Fruit fly (Drosophila melanogaster) whole organism, embryonic: ENCODE measurements around the gene CG2712.

ENCODE experiments used
- CG12299 ChIP-seq: fragments of 200-800 bp; sonication (Bioruptor generic); optimal IDR thresholded peaks from 2 replicates; lab custom pipeline; 2018; ENCODE audit warnings: missing biosample characterization, mild to moderate bottlenecking, missing genetic modification characterization
- CG14667 ChIP-seq: fragments of 200-800 bp; sonication (Bioruptor generic); IDR thresholded peaks from 2 replicates; pipeline ENCODE4 v1.3.6; 2022; ENCODE audit warnings: missing biosample characterization, missing genetic modification characterization
- CG14710 ChIP-seq: fragments of 200-800 bp; sonication (Bioruptor generic); optimal IDR thresholded peaks from 3 replicates; lab custom pipeline; 2019; ENCODE audit warnings: missing biosample characterization, mild to moderate bottlenecking, missing genetic modification characterization, moderate library complexity
- CG16779 ChIP-seq: fragments of 200-800 bp; sonication (Bioruptor generic); IDR thresholded peaks from 2 replicates; pipeline ENCODE4 v1.3.6; 2022; ENCODE audit warnings: missing biosample characterization, missing genetic modification characterization
- CG17385 ChIP-seq: fragments of 200-800 bp; sonication (Bioruptor generic); optimal IDR thresholded peaks from 3 replicates; lab custom pipeline; 2018; ENCODE audit warnings: missing biosample characterization, mild to moderate bottlenecking, missing genetic modification characterization
- CG17612 ChIP-seq: fragments of 200-800 bp; sonication (Bioruptor generic); IDR thresholded peaks from 2 replicates; pipeline ENCODE4 v1.3.6; 2022; ENCODE audit warnings: missing biosample characterization, missing genetic modification characterization
- CG18764 ChIP-seq: fragments of 200-800 bp; sonication (Bioruptor generic); optimal IDR thresholded peaks from 3 replicates; lab custom pipeline; 2016; ENCODE audit warnings: missing biosample characterization, missing genetic modification characterization
- CG2116 ChIP-seq: fragments of 200-800 bp; sonication (Bioruptor generic); optimal IDR thresholded peaks from 3 replicates; lab custom pipeline; 2018; ENCODE audit warnings: missing biosample characterization, mild to moderate bottlenecking, missing genetic modification characterization
- CG2199 ChIP-seq: fragments of 200-800 bp; sonication (Bioruptor generic); IDR thresholded peaks from 3 replicates; pipeline ENCODE4 v1.3.6; 2022; ENCODE audit warnings: missing biosample characterization, missing genetic modification characterization
- CG31441 ChIP-seq: fragments of 200-800 bp; sonication (Bioruptor generic); IDR thresholded peaks from 2 replicates; pipeline ENCODE4 v1.3.6; 2022; ENCODE audit warnings: missing biosample characterization, missing genetic modification characterization
- CG3838 ChIP-seq: fragments of 200-800 bp; sonication (Bioruptor generic); optimal IDR thresholded peaks from 3 replicates; lab custom pipeline; 2016; ENCODE audit warnings: missing biosample characterization, missing genetic modification characterization
- CG4424 ChIP-seq: fragments of 200-800 bp; sonication (Bioruptor generic); optimal IDR thresholded peaks from 3 replicates; lab custom pipeline; 2016; ENCODE audit warnings: missing biosample characterization, missing genetic modification characterization
- CG7745 ChIP-seq: fragments of 200-800 bp; sonication (Bioruptor generic); optimal IDR thresholded peaks from 2 replicates; lab custom pipeline; 2018; ENCODE audit warnings: missing biosample characterization, mild to moderate bottlenecking, missing genetic modification characterization, moderate library complexity
- CG8290 ChIP-seq, 3 experiments: fragments of 200-800 bp; sonication (Bioruptor generic); optimal IDR thresholded peaks; 2 replicates each; lab custom pipeline; 2016 to 2019; ENCODE audit warnings: missing biosample characterization in 3 of 3, missing genetic modification characterization in 3 of 3, mild to moderate bottlenecking in 2 of 3, moderate library complexity in 1 of 3
- CG9437 ChIP-seq: fragments of 200-800 bp; sonication (Bioruptor generic); optimal IDR thresholded peaks from 2 replicates; lab custom pipeline; 2018; ENCODE audit warnings: missing biosample characterization, mild to moderate bottlenecking, missing genetic modification characterization
- CG9727 ChIP-seq: fragments of 200-800 bp; sonication (Bioruptor generic); optimal IDR thresholded peaks from 3 replicates; lab custom pipeline; 2017; ENCODE audit warnings: missing biosample characterization, mild to moderate bottlenecking, missing genetic modification characterization
- CG9797 ChIP-seq: fragments of 200-800 bp; sonication (Bioruptor generic); optimal IDR thresholded peaks from 3 replicates; lab custom pipeline; 2018; ENCODE audit warnings: missing biosample characterization, mild to moderate bottlenecking, missing genetic modification characterization
- CkIIα-i1 ChIP-seq: fragments of 200-800 bp; sonication (Bioruptor generic); IDR thresholded peaks from 2 replicates; pipeline ENCODE4 v1.3.6; 2022; ENCODE audit warnings: missing biosample characterization, missing genetic modification characterization
- Dek ChIP-seq: fragments of 200-800 bp; sonication (Bioruptor generic); optimal IDR thresholded peaks from 3 replicates; lab custom pipeline; 2019; ENCODE audit warnings: missing biosample characterization, mild to moderate bottlenecking, missing genetic modification characterization, moderate library complexity
- Fer2 ChIP-seq: fragments of 200-800 bp; sonication (Bioruptor generic); optimal IDR thresholded peaks from 2 replicates; lab custom pipeline; 2018; ENCODE audit warnings: missing biosample characterization, mild to moderate bottlenecking, missing genetic modification characterization, moderate library complexity
- HLH3B ChIP-seq: fragments of 200-800 bp; sonication (Bioruptor generic); IDR thresholded peaks from 2 replicates; pipeline ENCODE4 v1.3.6; 2022; ENCODE audit warnings: missing biosample characterization, missing genetic modification characterization
- HmgZ ChIP-seq: fragments of 200-800 bp; sonication (Bioruptor generic); optimal IDR thresholded peaks from 2 replicates; lab custom pipeline; 2018; ENCODE audit warnings: missing biosample characterization, mild to moderate bottlenecking, missing genetic modification characterization
- Hsf ChIP-seq: fragments of 200-800 bp; sonication (Bioruptor generic); optimal IDR thresholded peaks from 3 replicates; lab custom pipeline; 2016; ENCODE audit warnings: missing biosample characterization, missing genetic modification characterization
- Lpt ChIP-seq: fragments of >200 bp; optimal IDR thresholded peaks from 2 replicates; lab custom pipeline; 2018; ENCODE audit warnings: missing biosample characterization, missing genetic modification characterization
- NC2β ChIP-seq: fragments of 200-800 bp; sonication (Bioruptor generic); optimal IDR thresholded peaks from 2 replicates; lab custom pipeline; 2016; ENCODE audit warnings: missing biosample characterization, missing genetic modification characterization
- Ptx1 ChIP-seq: fragments of 200-800 bp; sonication (Bioruptor generic); IDR thresholded peaks from 2 replicates; pipeline ENCODE4 v1.3.6; 2022; ENCODE audit warnings: missing biosample characterization, missing genetic modification characterization
- Six4 ChIP-seq: fragments of 200-800 bp; sonication (Bioruptor generic); optimal IDR thresholded peaks from 2 replicates; lab custom pipeline; 2016; ENCODE audit warnings: missing biosample characterization, missing genetic modification characterization
- Sry-δ ChIP-seq: fragments of 200-800 bp; sonication (Bioruptor generic); optimal IDR thresholded peaks from 2 replicates; lab custom pipeline; 2016; ENCODE audit warnings: missing biosample characterization, missing genetic modification characterization
- abd-A ChIP-seq: fragments of 200-800 bp; sonication (Bioruptor generic); optimal IDR thresholded peaks from 3 replicates; lab custom pipeline; 2019; ENCODE audit warnings: missing biosample characterization, mild to moderate bottlenecking, missing genetic modification characterization, moderate library complexity
- crp ChIP-seq, 2 experiments: fragments of 200-800 bp; sonication (Bioruptor generic); optimal IDR thresholded peaks; 2 replicates in 1 of 2; 3 replicates in 1 of 2; lab custom pipeline; 2017; ENCODE audit warnings: missing biosample characterization in 2 of 2, missing genetic modification characterization in 2 of 2, mild to moderate bottlenecking in 1 of 2, moderate library complexity in 1 of 2
- dpn ChIP-seq, 2 experiments: fragments of 200-800 bp; sonication (Bioruptor generic); optimal IDR thresholded peaks; 3 replicates each; lab custom pipeline; 2016; ENCODE audit warnings: missing biosample characterization in 2 of 2, missing genetic modification characterization in 2 of 2
- esg ChIP-seq: fragments of 200-800 bp; sonication (Bioruptor generic); conservative IDR thresholded peaks from 2 replicates; pipeline ENCODE4 v1.3.6; 2022; ENCODE audit warnings: missing biosample characterization, missing genetic modification characterization
- eyg ChIP-seq: fragments of 200-800 bp; sonication (Bioruptor generic); optimal IDR thresholded peaks from 3 replicates; lab custom pipeline; 2016; ENCODE audit warnings: missing biosample characterization, missing genetic modification characterization
- fd102C ChIP-seq: fragments of 200-800 bp; sonication (Bioruptor generic); optimal IDR thresholded peaks from 2 replicates; lab custom pipeline; 2018; ENCODE audit warnings: missing biosample characterization, mild to moderate bottlenecking, missing genetic modification characterization, moderate library complexity
- grn ChIP-seq: fragments of 200-800 bp; sonication (Bioruptor generic); optimal IDR thresholded peaks from 3 replicates; lab custom pipeline; 2017; ENCODE audit warnings: missing biosample characterization, missing genetic modification characterization
- hth ChIP-seq: fragments of >200 bp; optimal IDR thresholded peaks from 2 replicates; lab custom pipeline; 2017; ENCODE audit warnings: inconsistent platforms
- kah ChIP-seq: fragments of 200-800 bp; sonication (Bioruptor generic); optimal IDR thresholded peaks from 2 replicates; lab custom pipeline; 2018; ENCODE audit warnings: missing biosample characterization, mild to moderate bottlenecking, missing genetic modification characterization
- ken ChIP-seq: fragments of 200-800 bp; sonication (Bioruptor generic); IDR thresholded peaks from 3 replicates; pipeline ENCODE4 v1.3.6; 2022; ENCODE audit warnings: missing biosample characterization, missing genetic modification characterization
- lov ChIP-seq, 2 experiments: fragments of 200-800 bp in 1 of 2; fragments of >200 bp in 1 of 2; sonication (Bioruptor generic) in 1 of 2; IDR thresholded peaks in 1 of 2; optimal IDR thresholded peaks in 1 of 2; 2 replicates in 1 of 2; 3 replicates in 1 of 2; pipeline versions ENCODE4 v1.3.6 to Lab custom; 2017 to 2022; ENCODE audit warnings: missing biosample characterization in 1 of 2, missing genetic modification characterization in 1 of 2
- mirr ChIP-seq: fragments of 200-800 bp; sonication (Bioruptor generic); optimal IDR thresholded peaks from 3 replicates; lab custom pipeline; 2018; ENCODE audit warnings: missing biosample characterization, mild to moderate bottlenecking, missing genetic modification characterization
- mld ChIP-seq: fragments of 200-800 bp; sonication (Bioruptor generic); IDR thresholded peaks from 3 replicates; pipeline ENCODE4 v1.3.6; 2022; ENCODE audit warnings: missing biosample characterization, missing genetic modification characterization; ENCODE audit not compliant: partially characterized antibody
- otp ChIP-seq: fragments of 200-800 bp; sonication (Bioruptor generic); IDR thresholded peaks from 3 replicates; pipeline ENCODE4, ENCODE4 v1.3.6; 2022; ENCODE audit warnings: missing biosample characterization, missing genetic modification characterization
- phol ChIP-seq: fragments of 200-800 bp; sonication (Bioruptor generic); optimal IDR thresholded peaks from 3 replicates; lab custom pipeline; 2018; ENCODE audit warnings: missing biosample characterization, mild to moderate bottlenecking, missing genetic modification characterization, moderate library complexity
- ranshi ChIP-seq: fragments of 200-800 bp; sonication (Bioruptor generic); IDR thresholded peaks from 2 replicates; pipeline ENCODE4 v1.3.6; 2022; ENCODE audit warnings: missing biosample characterization, missing genetic modification characterization
- sc ChIP-seq, 3 experiments: fragments of >200 bp in 2 of 3; fragments of 200-800 bp in 1 of 3; sonication (Bioruptor generic) in 1 of 3; optimal IDR thresholded peaks; 2 replicates in 2 of 3; 3 replicates in 1 of 3; lab custom pipeline; 2017; ENCODE audit warnings: mild to moderate bottlenecking in 1 of 3, missing biosample characterization in 1 of 3, missing genetic modification characterization in 1 of 3, missing genetic modification reagents in 1 of 3
- sens ChIP-seq: fragments of 200-800 bp; sonication (Bioruptor generic); peaks from one replicate; lab custom pipeline; 2016; ENCODE audit warnings: missing biosample characterization, missing genetic modification characterization
- sim ChIP-seq: fragments of 200-800 bp; sonication (Bioruptor generic); IDR thresholded peaks from 2 replicates; pipeline ENCODE4 v1.3.6; 2022; ENCODE audit warnings: missing biosample characterization, missing genetic modification characterization
- so ChIP-seq: fragments of 200-800 bp; sonication (Bioruptor generic); IDR thresholded peaks from 3 replicates; pipeline ENCODE4 v1.3.6; 2022; ENCODE audit warnings: missing biosample characterization, missing genetic modification characterization
- ssp ChIP-seq: fragments of 200-800 bp; sonication (Bioruptor generic); IDR thresholded peaks from 2 replicates; pipeline ENCODE4 v1.3.6; 2022; ENCODE audit warnings: missing biosample characterization, missing genetic modification characterization
- tin ChIP-seq: fragments of 200-800 bp; sonication (Bioruptor generic); optimal IDR thresholded peaks from 3 replicates; lab custom pipeline; 2016; ENCODE audit warnings: missing biosample characterization, missing genetic modification characterization

Gene CG2712

dm6 chrX:2732127-2732526 lies at the start of gene CG2712, which contains the start of gene ttm50 (continued):
- TF ChIP-seq lov (optimal IDR thresholded peaks at IDR 0.05; lab: Kevin White, UChicago) (no peak), lov (GFP tag; IDR thresholded peaks at IDR 0.05; lab: Robert Waterston, UW) (no peak), eyg (no peak), NC2β (GFP tag; lab: Kevin White, UChicago) (no peak), CG17385 (GFP tag; lab: Kevin White, UChicago) (no peak), HmgZ (tag; lab: Kevin White, UChicago) (peak; percentile 68), mirr (peak; percentile 12), sim (GFP tag; lab: Robert Waterston, UW) (no peak), CG31441 (no peak), esg (GFP tag; lab: Robert Waterston, UW) (peak; percentile 25; the same call in 1 of the 2 replicates), crp (GFP tag; optimal IDR thresholded peaks at IDR 0.05; lab: Kevin White, UChicago) (peak; percentile 57 to 93), CG12299 (tag; lab: Kevin White, UChicago) (peak; percentile 7), tin (GFP tag; lab: Kevin White, UChicago) (peak; percentile 45), Fer2 (tag; lab: Kevin White, UChicago) (peak; percentile 27), mld (GFP tag; lab: Robert Waterston, UW) (no peak), CG2199 (GFP tag; lab: Robert Waterston, UW) (no peak), Hsf (GFP tag; lab: Kevin White, UChicago) (no peak), CG18764 (GFP tag; lab: Kevin White, UChicago) (no peak), fd102C (GFP tag; lab: Kevin White, UChicago) (no peak), dpn (GFP tag; optimal IDR thresholded peaks at IDR 0.05; lab: Kevin White, UChicago) (peak; percentile 21 to 52), Six4 (GFP tag; lab: Kevin White, UChicago) (peak; percentile 13), Ptx1 (GFP tag; lab: Robert Waterston, UW) (peak; percentile 71), CG3838 (GFP tag; lab: Kevin White, UChicago) (no peak), CG4424 (GFP tag; lab: Kevin White, UChicago) (peak; percentile 63), HLH3B (peak; percentile 15; the same call in 1 of the 2 replicates), phol (tag; lab: Kevin White, UChicago) (peak; percentile 75), CG16779 (no peak), CG9797 (GFP tag; lab: Kevin White, UChicago) (peak; percentile 88), sens (no peak), CG7745 (tag; lab: Kevin White, UChicago) (no peak), CG14710 (tag; lab: Kevin White, UChicago) (peak; percentile 81), CG14667 (peak; percentile 46), abd-A (tag; lab: Kevin White, UChicago) (no peak), hth (no peak), Sry-δ (GFP tag; lab: Kevin White, UChicago) (peak; percentile 31), otp (GFP tag; lab: Robert Waterston, UW) (0 out of 3 replicates have a peak, but pooled peaks have one; percentile 34), kah (no peak), CG17612 (no peak), CG2116 (GFP tag; lab: Kevin White, UChicago) (peak; percentile 55), grn (GFP tag; lab: Kevin White, UChicago) (no peak), Dek (peak; percentile 63), ken (GFP tag; lab: Robert Waterston, UW) (0 out of 3 replicates have a peak, but pooled peaks have one; percentile 54), ssp (peak; percentile 57; the same call in 1 of the 2 replicates), so (GFP tag; lab: Robert Waterston, UW) (no peak), CkIIα-i1 (GFP tag; lab: Robert Waterston, UW) (no peak), CG9437 (GFP tag; lab: Kevin White, UChicago) (peak; percentile 19), CG8290 (GFP tag; optimal IDR thresholded peaks at IDR 0.05; lab: Kevin White, UChicago) (no peak), CG8290 (tag; optimal IDR thresholded peaks at IDR 0.05; lab: Kevin White, UChicago) (peak in 1 of 2 experiments; percentile 32), CG9727 (GFP tag; lab: Kevin White, UChicago) (peak; percentile 70), sc (optimal IDR thresholded peaks at IDR 0.05; lab: Kevin White, UChicago) (no peak), sc (GFP tag; optimal IDR thresholded peaks at IDR 0.05; lab: Kevin White, UChicago) (no peak), ranshi (GFP tag; lab: Robert Waterston, UW) (peak; percentile 29; the same call in 1 of the 2 replicates), Lpt (GFP tag; lab: Kevin White, UChicago) (no peak)
